Fruit fly (Drosophila melanogaster) whole organism, embryonic: Measurements from ENCODE around the gene ric8a.
A peak's percentile ranks its signal among the peaks of the same experiment; 100 is the strongest.

Experiments
- Atf6 ChIP-seq: fragments of 200-800 bp; sonication (Bioruptor generic); IDR thresholded peaks from 2 replicates; pipeline ENCODE4 v1.3.6; 2022; ENCODE audit warnings: missing biosample characterization, missing genetic modification characterization
- CG10267 ChIP-seq: fragments of 200-800 bp; sonication (Bioruptor generic); optimal IDR thresholded peaks from 2 replicates; lab custom pipeline; 2018; ENCODE audit warnings: missing biosample characterization, mild to moderate bottlenecking, missing genetic modification characterization, moderate library complexity
- CG10462 ChIP-seq: fragments of 200-800 bp; sonication (Bioruptor generic); optimal IDR thresholded peaks from 2 replicates; lab custom pipeline; 2016; ENCODE audit warnings: missing biosample characterization, missing genetic modification characterization
- CG10979 ChIP-seq: fragments of 200-800 bp; sonication (Bioruptor generic); optimal IDR thresholded peaks from 2 replicates; lab custom pipeline; 2018; ENCODE audit warnings: missing biosample characterization, mild to moderate bottlenecking, missing genetic modification characterization, moderate library complexity
- CG12236 ChIP-seq: fragments of 200-800 bp; sonication (Bioruptor generic); optimal IDR thresholded peaks from 2 replicates; lab custom pipeline; 2016; ENCODE audit warnings: missing biosample characterization, missing genetic modification characterization
- CG13424 ChIP-seq: fragments of 200-800 bp; sonication (Bioruptor generic); optimal IDR thresholded peaks from 2 replicates; lab custom pipeline; 2019; ENCODE audit warnings: missing biosample characterization, mild to moderate bottlenecking, missing genetic modification characterization, moderate library complexity
- CG15514 ChIP-seq: fragments of 200-800 bp; sonication (Bioruptor generic); optimal IDR thresholded peaks from 3 replicates; lab custom pipeline; 2017; ENCODE audit warnings: missing biosample characterization, missing genetic modification characterization, mild to moderate bottlenecking, moderate library complexity, missing genetic modification reagents
- CG17829 ChIP-seq: fragments of 200-800 bp; optimal IDR thresholded peaks from 2 replicates; lab custom pipeline; 2019; ENCODE audit warnings: missing biosample characterization, mild to moderate bottlenecking, missing genetic modification characterization, moderate library complexity
- CG2875 ChIP-seq: fragments of 200-800 bp; sonication (Bioruptor generic); optimal IDR thresholded peaks from 2 replicates; lab custom pipeline; 2017; ENCODE audit warnings: missing biosample characterization, mild to moderate bottlenecking, missing genetic modification characterization, missing genetic modification reagents
- CG33557 ChIP-seq: fragments of 200-800 bp; sonication (Bioruptor generic); optimal IDR thresholded peaks from 2 replicates; lab custom pipeline; 2019; ENCODE audit warnings: missing biosample characterization, mild to moderate bottlenecking, missing genetic modification characterization, moderate library complexity
- CG34376 ChIP-seq: fragments of 200-800 bp; sonication (Bioruptor generic); optimal IDR thresholded peaks from 2 replicates; lab custom pipeline; 2018; ENCODE audit warnings: missing biosample characterization, mild to moderate bottlenecking, missing genetic modification characterization
- CG34422 ChIP-seq: fragments of 200-800 bp; sonication (Bioruptor generic); IDR thresholded peaks from 3 replicates; pipeline ENCODE4 v1.3.6; 2022; ENCODE audit warnings: missing biosample characterization, missing genetic modification characterization
- CG4404 ChIP-seq: fragments of 200-800 bp; sonication (Bioruptor generic); IDR thresholded peaks from 2 replicates; pipeline ENCODE4 v1.3.6; 2022; ENCODE audit warnings: missing biosample characterization, missing genetic modification characterization
- CG4820 ChIP-seq: fragments of 200-800 bp; sonication (Bioruptor generic); optimal IDR thresholded peaks from 3 replicates; lab custom pipeline; 2016; ENCODE audit warnings: missing biosample characterization, missing genetic modification characterization
- CG8924 ChIP-seq: fragments of 200-800 bp; optimal IDR thresholded peaks from 3 replicates; lab custom pipeline; 2019; ENCODE audit warnings: missing biosample characterization, mild to moderate bottlenecking, missing genetic modification characterization, moderate library complexity
- CG9727 ChIP-seq: fragments of 200-800 bp; sonication (Bioruptor generic); optimal IDR thresholded peaks from 3 replicates; lab custom pipeline; 2017; ENCODE audit warnings: missing biosample characterization, mild to moderate bottlenecking, missing genetic modification characterization
- CkIIα-i1 ChIP-seq: fragments of 200-800 bp; sonication (Bioruptor generic); IDR thresholded peaks from 2 replicates; pipeline ENCODE4 v1.3.6; 2022; ENCODE audit warnings: missing biosample characterization, missing genetic modification characterization
- Deaf1 ChIP-seq: fragments of 200-800 bp; optimal IDR thresholded peaks from 3 replicates; lab custom pipeline; 2019; ENCODE audit warnings: missing biosample characterization, mild to moderate bottlenecking, missing genetic modification characterization, moderate library complexity
- E2f1 ChIP-seq: fragments of 200-800 bp; sonication (Bioruptor generic); IDR thresholded peaks from 2 replicates; pipeline ENCODE4 v1.3.6; 2022; ENCODE audit warnings: missing biosample characterization, missing genetic modification characterization
- Ets65A ChIP-seq: fragments of 200-800 bp; sonication (Bioruptor generic); peaks from one replicate; lab custom pipeline; 2016; ENCODE audit warnings: missing biosample characterization, missing genetic modification characterization
- Fer2 ChIP-seq: fragments of 200-800 bp; sonication (Bioruptor generic); optimal IDR thresholded peaks from 2 replicates; lab custom pipeline; 2018; ENCODE audit warnings: missing biosample characterization, mild to moderate bottlenecking, missing genetic modification characterization, moderate library complexity
- H2.0 ChIP-seq: fragments of 200-800 bp; sonication (Bioruptor generic); IDR thresholded peaks from 2 replicates; pipeline ENCODE4 v1.3.6; 2022; ENCODE audit warnings: missing biosample characterization, missing genetic modification characterization
- HHEX ChIP-seq: fragments of 200-800 bp; sonication (Bioruptor generic); optimal IDR thresholded peaks from 3 replicates; lab custom pipeline; 2017; ENCODE audit warnings: missing biosample characterization, mild to moderate bottlenecking, missing genetic modification characterization, missing genetic modification reagents
- Hr78 ChIP-seq, 2 experiments: fragments of 200-800 bp in 1 of 2; fragments of >200 bp in 1 of 2; sonication (Bioruptor generic) in 1 of 2; optimal IDR thresholded peaks; 2 replicates each; lab custom pipeline; 2017 to 2019; ENCODE audit warnings: missing biosample characterization in 2 of 2, missing genetic modification characterization in 2 of 2, mild to moderate bottlenecking in 1 of 2, moderate library complexity in 1 of 2
- Nf-YA ChIP-seq: fragments of 200-800 bp; sonication (Bioruptor generic); IDR thresholded peaks from 2 replicates; pipeline ENCODE4 v1.3.6; 2022; ENCODE audit warnings: missing biosample characterization, missing genetic modification characterization
- Ptx1 ChIP-seq: fragments of 200-800 bp; sonication (Bioruptor generic); IDR thresholded peaks from 2 replicates; pipeline ENCODE4 v1.3.6; 2022; ENCODE audit warnings: missing biosample characterization, missing genetic modification characterization
- Ravus ChIP-seq: fragments of 200-800 bp; sonication (Bioruptor generic); IDR thresholded peaks from 2 replicates; pipeline ENCODE4 v1.3.6; 2022; ENCODE audit warnings: missing biosample characterization, missing genetic modification characterization
- Sry-β ChIP-seq: fragments of 200-800 bp; sonication (Bioruptor generic); optimal IDR thresholded peaks from 2 replicates; lab custom pipeline; 2018; ENCODE audit warnings: missing biosample characterization, mild to moderate bottlenecking, missing genetic modification characterization, moderate library complexity
- ab ChIP-seq: fragments of 200-800 bp; sonication (Bioruptor generic); optimal IDR thresholded peaks from 2 replicates; lab custom pipeline; 2016; ENCODE audit warnings: missing biosample characterization, missing genetic modification characterization
- bsh ChIP-seq, 2 experiments: fragments of 200-800 bp; sonication (Bioruptor generic); optimal IDR thresholded peaks; 2 replicates each; lab custom pipeline; 2017 to 2018; ENCODE audit warnings: mild to moderate bottlenecking in 2 of 2, missing biosample characterization in 2 of 2, missing genetic modification characterization in 2 of 2, moderate library complexity in 1 of 2
- cato ChIP-seq: fragments of 200-800 bp; sonication (Bioruptor generic); optimal IDR thresholded peaks from 2 replicates; lab custom pipeline; 2016; ENCODE audit warnings: missing biosample characterization, missing genetic modification characterization, borderline replicate concordance
- dmrt99B ChIP-seq: fragments of 200-800 bp; sonication (Bioruptor generic); optimal IDR thresholded peaks from 2 replicates; lab custom pipeline; 2018; ENCODE audit warnings: missing biosample characterization, mild to moderate bottlenecking, missing genetic modification characterization, moderate library complexity
- fu2 ChIP-seq: fragments of 200-800 bp; sonication (Bioruptor generic); optimal IDR thresholded peaks from 2 replicates; lab custom pipeline; 2016; ENCODE audit warnings: missing biosample characterization, missing genetic modification characterization
- h ChIP-seq: fragments of >200 bp; optimal IDR thresholded peaks from 2 replicates; lab custom pipeline; 2017
- hkb ChIP-seq, 2 experiments: fragments of 200-800 bp in 1 of 2; fragments of >200 bp in 1 of 2; sonication (Bioruptor generic) in 1 of 2; IDR thresholded peaks in 1 of 2; optimal IDR thresholded peaks in 1 of 2; 2 replicates each; pipeline versions ENCODE4 v1.3.6 to Lab custom; 2017 to 2022; ENCODE audit warnings: missing biosample characterization in 1 of 2, missing genetic modification characterization in 1 of 2
- ken ChIP-seq: fragments of 200-800 bp; sonication (Bioruptor generic); IDR thresholded peaks from 3 replicates; pipeline ENCODE4 v1.3.6; 2022; ENCODE audit warnings: missing biosample characterization, missing genetic modification characterization
- klu ChIP-seq: fragments of 200-800 bp; sonication (Bioruptor generic); IDR thresholded peaks from 2 replicates; pipeline ENCODE4 v1.3.6; 2022; ENCODE audit warnings: missing biosample characterization, missing genetic modification characterization
- nmo ChIP-seq: fragments of 200-800 bp; sonication (Bioruptor generic); optimal IDR thresholded peaks from 2 replicates; lab custom pipeline; 2018; ENCODE audit warnings: missing biosample characterization, mild to moderate bottlenecking, missing genetic modification characterization, moderate library complexity
- otp ChIP-seq: fragments of 200-800 bp; sonication (Bioruptor generic); IDR thresholded peaks from 3 replicates; pipeline ENCODE4, ENCODE4 v1.3.6; 2022; ENCODE audit warnings: missing biosample characterization, missing genetic modification characterization
- pan ChIP-seq, 4 experiments: fragments of >200 bp in 3 of 4; fragments of 200-800 bp in 1 of 4; sonication (Bioruptor generic) in 1 of 4; optimal IDR thresholded peaks in 3 of 4; IDR thresholded peaks in 1 of 4; 2 replicates each; pipeline versions ENCODE4 v1.3.6 to Lab custom; 2017 to 2022; ENCODE audit warnings: missing biosample characterization in 2 of 4, missing genetic modification characterization in 2 of 4, mixed read lengths in 1 of 4
- phol ChIP-seq: fragments of 200-800 bp; sonication (Bioruptor generic); optimal IDR thresholded peaks from 3 replicates; lab custom pipeline; 2018; ENCODE audit warnings: missing biosample characterization, mild to moderate bottlenecking, missing genetic modification characterization, moderate library complexity
- pita ChIP-seq: fragments of 200-800 bp; sonication (Bioruptor generic); optimal IDR thresholded peaks from 2 replicates; lab custom pipeline; 2017; ENCODE audit warnings: missing biosample characterization, mild to moderate bottlenecking, missing genetic modification characterization
- ranshi ChIP-seq: fragments of 200-800 bp; sonication (Bioruptor generic); IDR thresholded peaks from 2 replicates; pipeline ENCODE4 v1.3.6; 2022; ENCODE audit warnings: missing biosample characterization, missing genetic modification characterization
- ro ChIP-seq: fragments of 200-800 bp; sonication (Bioruptor generic); IDR thresholded peaks from 2 replicates; pipeline ENCODE4 v1.3.6; 2022; ENCODE audit warnings: missing biosample characterization, missing genetic modification characterization
- scrt ChIP-seq: fragments of 200-800 bp; sonication (Bioruptor generic); optimal IDR thresholded peaks from 2 replicates; lab custom pipeline; 2018; ENCODE audit warnings: missing biosample characterization, mild to moderate bottlenecking, missing genetic modification characterization, moderate library complexity
- sisA ChIP-seq: fragments of 200-800 bp; sonication (Bioruptor generic); IDR thresholded peaks from 2 replicates; pipeline ENCODE4 v1.3.6; 2022; ENCODE audit warnings: missing biosample characterization, missing genetic modification characterization
- ssp ChIP-seq: fragments of 200-800 bp; sonication (Bioruptor generic); IDR thresholded peaks from 2 replicates; pipeline ENCODE4 v1.3.6; 2022; ENCODE audit warnings: missing biosample characterization, missing genetic modification characterization
- vvl ChIP-seq: fragments of 200-800 bp; sonication (Bioruptor generic); IDR thresholded peaks from 2 replicates; pipeline ENCODE4 v1.3.6; 2022; ENCODE audit warnings: missing biosample characterization, missing genetic modification characterization
- yki ChIP-seq: fragments of >200 bp; optimal IDR thresholded peaks from 3 replicates; lab custom pipeline; 2018
- z ChIP-seq: fragments of 200-800 bp; sonication (Bioruptor generic); IDR thresholded peaks from 3 replicates; pipeline ENCODE4 v1.3.6; 2022; ENCODE audit warnings: missing biosample characterization, missing genetic modification characterization

Gene ric8a

DNA sequence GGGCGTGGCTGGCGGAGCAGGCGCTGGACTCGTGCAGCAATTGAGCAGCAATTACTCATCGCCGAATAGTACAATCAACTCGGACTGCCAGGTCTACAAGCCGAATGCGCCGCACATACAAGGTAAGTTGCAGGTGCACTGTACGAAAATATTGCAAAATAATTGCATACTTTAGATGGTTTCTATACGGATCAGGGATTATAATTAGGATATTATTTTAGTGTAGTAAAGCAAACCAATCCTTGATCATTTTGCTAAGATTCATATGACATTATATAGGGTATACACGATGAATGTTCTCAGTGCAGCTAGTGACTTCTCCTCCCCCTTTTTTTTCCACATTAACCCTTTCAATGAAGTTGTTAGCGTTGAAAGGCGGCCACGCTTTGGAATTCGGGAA is 39.5 kb downstream of the ric8a start (continued):
- TF ChIP-seq H2.0 (peak; percentile 10; the same call in 1 of the 2 replicates), CG10979 (tag; lab: Kevin White, UChicago) (peak; percentile 61), CG10267 (tag; lab: Kevin White, UChicago) (peak; percentile 16), dmrt99B (tag; lab: Kevin White, UChicago) (peak; percentile 17), CG9727 (GFP tag; lab: Kevin White, UChicago) (peak; percentile 31), Hr78 (GFP tag; optimal IDR thresholded peaks at IDR 0.05; lab: Kevin White, UChicago) (no peak), CG10462 (no peak), Nf-YA (GFP tag; lab: Robert Waterston, UW) (no peak), ssp (GFP tag; lab: Robert Waterston, UW) (0 out of 2 replicates have a peak, but pooled peaks have one; percentile 23), Sry-β (GFP tag; lab: Kevin White, UChicago) (no peak), cato (GFP tag; lab: Kevin White, UChicago) (no peak), z (GFP tag; lab: Robert Waterston, UW) (no peak), pan (optimal IDR thresholded peaks at IDR 0.05; lab: Kevin White, UChicago) (no peak), pan (GFP tag; optimal IDR thresholded peaks at IDR 0.05 in 1 of 2, IDR thresholded peaks at IDR 0.05 in 1 of 2) (peak in 1 of 2 experiments; percentile 37), ab (GFP tag; lab: Kevin White, UChicago) (no peak), bsh (GFP tag; optimal IDR thresholded peaks at IDR 0.05; lab: Kevin White, UChicago) (peak in 1 of 2 experiments; percentile 62), CG15514 (GFP tag; lab: Kevin White, UChicago) (no peak), Fer2 (no peak), CG4404 (0 out of 2 replicates have a peak, but pooled peaks have one; percentile 23), CkIIα-i1 (GFP tag; lab: Robert Waterston, UW) (no peak), vvl (GFP tag; lab: Robert Waterston, UW) (peak; percentile 72), nmo (peak; percentile 40), ro (GFP tag; lab: Robert Waterston, UW) (no peak), CG17829 (peak; percentile 15), sisA (GFP tag; lab: Robert Waterston, UW) (peak; percentile 26; the same call in 1 of the 2 replicates), CG8924 (tag; lab: Kevin White, UChicago) (no peak), E2f1 (GFP tag; lab: Robert Waterston, UW) (peak; percentile 29; the same call in 1 of the 2 replicates), CG34422 (0 out of 3 replicates have a peak, but pooled peaks have one; percentile 25), CG33557 (GFP tag; lab: Kevin White, UChicago) (no peak), Ets65A (peak; percentile 72), phol (peak; percentile 33), CG4820 (GFP tag; lab: Kevin White, UChicago) (peak; percentile 2), HHEX (no peak), CG2875 (peak; percentile 1), CG12236 (GFP tag; lab: Kevin White, UChicago) (no peak), CG13424 (tag; lab: Kevin White, UChicago) (no peak), scrt (GFP tag; lab: Kevin White, UChicago) (no peak), Ptx1 (GFP tag; lab: Robert Waterston, UW) (peak; percentile 22; the same call in 1 of the 2 replicates), CG34376 (GFP tag; lab: Kevin White, UChicago) (no peak), Atf6 (GFP tag; lab: Robert Waterston, UW) (no peak), Ravus (GFP tag; lab: Robert Waterston, UW) (no peak), pita (no peak), h (lab: Kevin White, UChicago) (no peak), ranshi (GFP tag; lab: Robert Waterston, UW) (no peak), Deaf1 (tag; lab: Kevin White, UChicago) (no peak), ken (peak; percentile 37; the same call in 1 of the 3 replicates), hkb (optimal IDR thresholded peaks at IDR 0.05; lab: Kevin White, UChicago) (no peak), hkb (GFP tag; IDR thresholded peaks at IDR 0.05; lab: Robert Waterston, UW) (peak; percentile 32; the same call in 1 of the 2 replicates), yki (no peak), klu (GFP tag; lab: Robert Waterston, UW) (no peak), otp (GFP tag; lab: Robert Waterston, UW) (0 out of 3 replicates have a peak, but pooled peaks have one; percentile 46), fu2 (GFP tag; lab: Kevin White, UChicago) (no peak)
